Fruit fly (Drosophila melanogaster) whole organism, embryonic: Measurements from ENCODE around the gene DnaJ-H.

Experiments used
- Bgb ChIP-seq: fragments of 200-800 bp; sonication (Bioruptor generic); IDR thresholded peaks from 2 replicates; pipeline ENCODE4 v1.3.6; 2022; ENCODE audit warnings: missing biosample characterization, missing genetic modification characterization; ENCODE audit not compliant: partially characterized antibody
- CG10267 ChIP-seq: fragments of 200-800 bp; sonication (Bioruptor generic); optimal IDR thresholded peaks from 2 replicates; lab custom pipeline; 2018; ENCODE audit warnings: missing biosample characterization, mild to moderate bottlenecking, missing genetic modification characterization, moderate library complexity
- CG11723 ChIP-seq: fragments of 200-800 bp; sonication (Bioruptor generic); optimal IDR thresholded peaks from 2 replicates; lab custom pipeline; 2017; ENCODE audit warnings: missing biosample characterization, mild to moderate bottlenecking, missing genetic modification characterization
- CG12071 ChIP-seq: fragments of 200-800 bp; sonication (Bioruptor generic); optimal IDR thresholded peaks from 3 replicates; lab custom pipeline; 2018; ENCODE audit warnings: missing biosample characterization, mild to moderate bottlenecking, missing genetic modification characterization
- CG13296 ChIP-seq: fragments of 200-800 bp; sonication (Bioruptor generic); optimal IDR thresholded peaks from 3 replicates; lab custom pipeline; 2018; ENCODE audit warnings: missing biosample characterization, mild to moderate bottlenecking, missing genetic modification characterization
- CG13424 ChIP-seq: fragments of 200-800 bp; sonication (Bioruptor generic); optimal IDR thresholded peaks from 2 replicates; lab custom pipeline; 2019; ENCODE audit warnings: missing biosample characterization, mild to moderate bottlenecking, missing genetic modification characterization, moderate library complexity
- CG16779 ChIP-seq: fragments of 200-800 bp; sonication (Bioruptor generic); IDR thresholded peaks from 2 replicates; pipeline ENCODE4 v1.3.6; 2022; ENCODE audit warnings: missing biosample characterization, missing genetic modification characterization
- CG30431 ChIP-seq: fragments of 200-800 bp; sonication (Bioruptor generic); optimal IDR thresholded peaks from 2 replicates; lab custom pipeline; 2017; ENCODE audit warnings: missing biosample characterization, missing genetic modification characterization
- CG43689 ChIP-seq: fragments of 200-800 bp; sonication (Bioruptor generic); IDR thresholded peaks from 2 replicates; pipeline ENCODE4 v1.3.6; 2022; ENCODE audit warnings: missing biosample characterization, missing genetic modification characterization
- CG6683 ChIP-seq: fragments of 200-800 bp; sonication (Bioruptor generic); optimal IDR thresholded peaks from 2 replicates; lab custom pipeline; 2017; ENCODE audit warnings: missing biosample characterization, mild to moderate bottlenecking, missing genetic modification characterization, missing genetic modification reagents
- CG6689 ChIP-seq: fragments of 200-800 bp; sonication (Bioruptor generic); IDR thresholded peaks from 2 replicates; pipeline ENCODE4 v1.3.6; 2022; ENCODE audit warnings: missing biosample characterization, missing genetic modification characterization
- CG7839 ChIP-seq: fragments of 200-800 bp; sonication (Bioruptor generic); optimal IDR thresholded peaks from 3 replicates; lab custom pipeline; 2018; ENCODE audit warnings: missing biosample characterization, mild to moderate bottlenecking, missing genetic modification characterization, moderate library complexity
- CG8388 ChIP-seq: fragments of 200-800 bp; sonication (Bioruptor generic); optimal IDR thresholded peaks from 2 replicates; lab custom pipeline; 2019; ENCODE audit warnings: missing biosample characterization, mild to moderate bottlenecking, missing genetic modification characterization, moderate library complexity
- CG8765 ChIP-seq: fragments of 200-800 bp; sonication (Bioruptor generic); IDR thresholded peaks from 2 replicates; pipeline ENCODE4 v1.3.6; 2022; ENCODE audit warnings: missing biosample characterization, missing genetic modification characterization
- CG9876 ChIP-seq: fragments of 200-800 bp; sonication (Bioruptor generic); optimal IDR thresholded peaks from 2 replicates; lab custom pipeline; 2016; ENCODE audit warnings: missing biosample characterization, missing genetic modification characterization
- CG9932 ChIP-seq: fragments of 200-800 bp; sonication (Bioruptor generic); IDR thresholded peaks from 2 replicates; pipeline ENCODE4 v1.3.6; 2022; ENCODE audit warnings: missing biosample characterization, missing genetic modification characterization
- CTCF ChIP-seq: fragments of 200-800 bp; sonication (Bioruptor generic); optimal IDR thresholded peaks from 2 replicates; lab custom pipeline; 2017; ENCODE audit warnings: missing biosample characterization, mild to moderate bottlenecking, missing genetic modification characterization, moderate library complexity
- Dip2 ChIP-seq: fragments of 200-800 bp; sonication (Bioruptor generic); IDR thresholded peaks from 2 replicates; pipeline ENCODE4 v1.3.6; 2022; ENCODE audit warnings: missing biosample characterization, missing genetic modification characterization
- Drgx ChIP-seq: fragments of 200-800 bp; sonication (Bioruptor generic); IDR thresholded peaks from 2 replicates; pipeline ENCODE4 v1.3.6; 2022; ENCODE audit warnings: missing biosample characterization, missing genetic modification characterization
- GATAe ChIP-seq: fragments of 200-800 bp; sonication (Bioruptor generic); conservative IDR thresholded peaks from 2 replicates; pipeline ENCODE4 v1.3.6; 2022; ENCODE audit warnings: missing biosample characterization, missing genetic modification characterization
- HLH4C ChIP-seq: fragments of 200-800 bp; sonication (Bioruptor generic); IDR thresholded peaks from 3 replicates; pipeline ENCODE4 v1.3.6; 2022; ENCODE audit warnings: missing biosample characterization, missing genetic modification characterization; ENCODE audit not compliant: partially characterized antibody
- Hey ChIP-seq: fragments of 200-800 bp; sonication (Bioruptor generic); optimal IDR thresholded peaks from 3 replicates; lab custom pipeline; 2018; ENCODE audit warnings: missing biosample characterization, mild to moderate bottlenecking, missing genetic modification characterization
- Hr39 ChIP-seq: fragments of >200 bp; optimal IDR thresholded peaks from 2 replicates; lab custom pipeline; 2017
- Lim3 ChIP-seq: fragments of 200-800 bp; sonication (Bioruptor generic); IDR thresholded peaks from 2 replicates; pipeline ENCODE4 v1.3.6; 2022; ENCODE audit warnings: missing biosample characterization, missing genetic modification characterization
- Max ChIP-seq: fragments of 200-800 bp; sonication (Bioruptor generic); optimal IDR thresholded peaks from 2 replicates; lab custom pipeline; 2016; ENCODE audit warnings: missing biosample characterization, mild to moderate bottlenecking, missing genetic modification characterization
- Nf-YA ChIP-seq: fragments of 200-800 bp; sonication (Bioruptor generic); IDR thresholded peaks from 2 replicates; pipeline ENCODE4 v1.3.6; 2022; ENCODE audit warnings: missing biosample characterization, missing genetic modification characterization
- Pdp1 ChIP-seq, 2 experiments: fragments of 200-800 bp; sonication (Bioruptor generic); optimal IDR thresholded peaks; 3 replicates each; lab custom pipeline; 2016; ENCODE audit warnings: missing biosample characterization in 2 of 2, missing genetic modification characterization in 2 of 2, mild to moderate bottlenecking in 1 of 2, moderate library complexity in 1 of 2
- Rx ChIP-seq: fragments of 200-800 bp; sonication (Bioruptor generic); IDR thresholded peaks from 2 replicates; pipeline ENCODE4 v1.3.6; 2022; ENCODE audit warnings: missing biosample characterization, missing genetic modification characterization
- Sox100B ChIP-seq: fragments of 200-800 bp; sonication (Bioruptor generic); optimal IDR thresholded peaks from 3 replicates; lab custom pipeline; 2018; ENCODE audit warnings: missing biosample characterization, mild to moderate bottlenecking, missing genetic modification characterization
- az2 ChIP-seq: fragments of 200-800 bp; sonication (Bioruptor generic); optimal IDR thresholded peaks from 3 replicates; lab custom pipeline; 2016; ENCODE audit warnings: missing biosample characterization, missing genetic modification characterization
- bab2 ChIP-seq: fragments of 200-800 bp; sonication (Bioruptor generic); optimal IDR thresholded peaks from 2 replicates; lab custom pipeline; 2016; ENCODE audit warnings: missing biosample characterization, missing genetic modification characterization
- bbx ChIP-seq: fragments of 200-800 bp; sonication (Bioruptor generic); IDR thresholded peaks from 2 replicates; pipeline ENCODE4 v1.3.6; 2022; ENCODE audit warnings: missing biosample characterization, missing genetic modification characterization; ENCODE audit not compliant: partially characterized antibody
- bcd ChIP-seq: fragments of 200-800 bp; sonication (Bioruptor generic); optimal IDR thresholded peaks from 2 replicates; lab custom pipeline; 2017; ENCODE audit warnings: missing biosample characterization, mild to moderate bottlenecking, missing genetic modification characterization
- bowl ChIP-seq: fragments of 200-800 bp; sonication (Bioruptor generic); IDR thresholded peaks from 2 replicates; pipeline ENCODE4 v1.3.6; 2022; ENCODE audit warnings: missing biosample characterization, missing genetic modification characterization
- dimm ChIP-seq: fragments of 200-800 bp; sonication (Bioruptor generic); IDR thresholded peaks from 2 replicates; pipeline ENCODE4 v1.3.6; 2022; ENCODE audit warnings: missing biosample characterization, missing genetic modification characterization
- dmrt11E ChIP-seq: fragments of 200-800 bp; sonication (Bioruptor generic); optimal IDR thresholded peaks from 3 replicates; lab custom pipeline; 2018; ENCODE audit warnings: missing biosample characterization, mild to moderate bottlenecking, missing genetic modification characterization, moderate library complexity
- emc ChIP-seq: fragments of 200-800 bp; sonication (Bioruptor generic); optimal IDR thresholded peaks from 2 replicates; lab custom pipeline; 2016; ENCODE audit warnings: missing biosample characterization, missing genetic modification characterization
- gce ChIP-seq: fragments of 200-800 bp; sonication (Bioruptor generic); IDR thresholded peaks from 3 replicates; pipeline ENCODE4 v1.3.6; 2022; ENCODE audit warnings: missing biosample characterization, missing genetic modification characterization
- gcm2 ChIP-seq: fragments of 200-800 bp; sonication (Bioruptor generic); optimal IDR thresholded peaks from 2 replicates; lab custom pipeline; 2016; ENCODE audit warnings: missing biosample characterization, missing genetic modification characterization
- jing ChIP-seq: fragments of 200-800 bp; sonication (Bioruptor generic); optimal IDR thresholded peaks from 2 replicates; lab custom pipeline; 2018; ENCODE audit warnings: missing biosample characterization, mild to moderate bottlenecking, missing genetic modification characterization
- kni ChIP-seq: fragments of 200-800 bp; sonication (Bioruptor generic); optimal IDR thresholded peaks from 3 replicates; lab custom pipeline; 2017; ENCODE audit warnings: mild to moderate bottlenecking, missing biosample characterization, missing genetic modification reagents, missing genetic modification characterization
- lbe ChIP-seq: fragments of 200-800 bp; sonication (Bioruptor generic); optimal IDR thresholded peaks from 2 replicates; lab custom pipeline; 2016; ENCODE audit warnings: missing biosample characterization, mild to moderate bottlenecking, missing genetic modification characterization
- lmd ChIP-seq: fragments of 200-800 bp; sonication (Bioruptor generic); IDR thresholded peaks from 2 replicates; pipeline ENCODE4 v1.3.6; 2022; ENCODE audit warnings: missing biosample characterization, missing genetic modification characterization
- maf-S ChIP-seq: fragments of 200-800 bp; sonication (Bioruptor generic); optimal IDR thresholded peaks from 2 replicates; lab custom pipeline; 2016; ENCODE audit warnings: missing biosample characterization, missing genetic modification characterization
- mld ChIP-seq: fragments of 200-800 bp; sonication (Bioruptor generic); IDR thresholded peaks from 3 replicates; pipeline ENCODE4 v1.3.6; 2022; ENCODE audit warnings: missing biosample characterization, missing genetic modification characterization; ENCODE audit not compliant: partially characterized antibody
- p53 ChIP-seq: fragments of 200-800 bp; sonication (Bioruptor generic); optimal IDR thresholded peaks from 2 replicates; lab custom pipeline; 2016; ENCODE audit warnings: missing biosample characterization, missing genetic modification characterization
- tin ChIP-seq: fragments of 200-800 bp; sonication (Bioruptor generic); optimal IDR thresholded peaks from 3 replicates; lab custom pipeline; 2016; ENCODE audit warnings: missing biosample characterization, missing genetic modification characterization
- toy ChIP-seq: fragments of 200-800 bp; sonication (Bioruptor generic); IDR thresholded peaks from 2 replicates; pipeline ENCODE4 v1.3.6; 2022; ENCODE audit warnings: missing biosample characterization, missing genetic modification characterization
- z ChIP-seq: fragments of 200-800 bp; sonication (Bioruptor generic); IDR thresholded peaks from 3 replicates; pipeline ENCODE4 v1.3.6; 2022; ENCODE audit warnings: missing biosample characterization, missing genetic modification characterization
- zen ChIP-seq: fragments of 200-800 bp; sonication (Bioruptor generic); optimal IDR thresholded peaks from 3 replicates; lab custom pipeline; 2018; ENCODE audit warnings: missing biosample characterization, mild to moderate bottlenecking, missing genetic modification characterization, moderate library complexity
- zfh1 ChIP-seq: fragments of 200-800 bp; sonication (Bioruptor generic); IDR thresholded peaks from 3 replicates; pipeline ENCODE4 v1.3.6; 2022; ENCODE audit warnings: missing biosample characterization, missing genetic modification characterization

DnaJ-H gene

dm6 chr2L:13145035-13145683 is 20.7 kb downstream of the DnaJ-H start (continued):
- TF ChIP-seq CG12071 (peak; percentile 69), jing (GFP tag; lab: Kevin White, UChicago) (no peak), GATAe (peak; percentile 52), Max (GFP tag; lab: Kevin White, UChicago) (peak; percentile 64), CG13424 (tag; lab: Kevin White, UChicago) (peak; percentile 73), CG6683 (peak; percentile 55), Pdp1 (GFP tag; optimal IDR thresholded peaks at IDR 0.05; lab: Kevin White, UChicago) (peak; percentile 68 to 77), bowl (0 out of 2 replicates have a peak, but pooled peaks have one; percentile 28), dmrt11E (tag; lab: Kevin White, UChicago) (no peak), dimm (no peak), CG9932 (peak; percentile 91), CG8765 (GFP tag; lab: Robert Waterston, UW) (no peak), CG7839 (tag; lab: Kevin White, UChicago) (peak; percentile 90), maf-S (GFP tag; lab: Kevin White, UChicago) (peak; percentile 78), CG10267 (tag; lab: Kevin White, UChicago) (peak; percentile 54), bcd (GFP tag; lab: Kevin White, UChicago) (peak; percentile 71), Rx (GFP tag; lab: Robert Waterston, UW) (peak; percentile 33; the same call in 1 of the 2 replicates), gce (GFP tag; lab: Robert Waterston, UW) (0 out of 3 replicates have a peak, but pooled peaks have one; percentile 59), Nf-YA (GFP tag; lab: Robert Waterston, UW) (peak; percentile 54; the same call in 1 of the 2 replicates), Bgb (GFP tag; lab: Robert Waterston, UW) (no peak), CG11723 (peak; percentile 35), CG13296 (GFP tag; lab: Kevin White, UChicago) (peak; percentile 80), CG6689 (GFP tag; lab: Robert Waterston, UW) (peak; percentile 74), mld (no peak), Sox100B (GFP tag; lab: Kevin White, UChicago) (peak; percentile 66), z (GFP tag; lab: Robert Waterston, UW) (no peak), Drgx (GFP tag; lab: Robert Waterston, UW) (peak; percentile 69; the same call in 1 of the 2 replicates), CG8388 (GFP tag; lab: Kevin White, UChicago) (peak; percentile 27), CG9876 (GFP tag; lab: Kevin White, UChicago) (peak; percentile 12), toy (GFP tag; lab: Robert Waterston, UW) (no peak), emc (GFP tag; lab: Kevin White, UChicago) (peak; percentile 31), lmd (GFP tag; lab: Robert Waterston, UW) (peak; percentile 82; the same call in 1 of the 2 replicates), bbx (GFP tag; lab: Robert Waterston, UW) (no peak), gcm2 (no peak), CG43689 (peak; percentile 49; the same call in 1 of the 2 replicates), Dip2 (no peak), CTCF (GFP tag; lab: Kevin White, UChicago) (no peak), zfh1 (GFP tag; lab: Robert Waterston, UW) (0 out of 3 replicates have a peak, but pooled peaks have one; percentile 39), CG16779 (GFP tag; lab: Robert Waterston, UW) (peak; percentile 73), p53 (GFP tag; lab: Kevin White, UChicago) (no peak), az2 (peak; percentile 39), CG30431 (GFP tag; lab: Kevin White, UChicago) (no peak), Hey (no peak), Hr39 (lab: Kevin White, UChicago) (no peak), bab2 (GFP tag; lab: Kevin White, UChicago) (peak; percentile 73), kni (GFP tag; lab: Kevin White, UChicago) (peak; percentile 8), lbe (GFP tag; lab: Kevin White, UChicago) (no peak), HLH4C (GFP tag; lab: Robert Waterston, UW) (no peak), tin (peak; percentile 58), zen (no peak), Lim3 (GFP tag; lab: Robert Waterston, UW) (no peak)
